Fruit fly (Drosophila melanogaster) whole organism, embryonic: ENCODE data around the gene Atox1.

Experiments used
- Adf1 ChIP-seq: fragments of 200-800 bp; sonication (Bioruptor generic); IDR thresholded peaks from 2 replicates; pipeline ENCODE4 v1.3.6; 2022; ENCODE audit warnings: missing biosample characterization, missing genetic modification characterization
- BEAF-32 ChIP-seq: fragments of 200-800 bp; sonication (Bioruptor generic); optimal IDR thresholded peaks from 3 replicates; lab custom pipeline; 2017; ENCODE audit warnings: missing biosample characterization, missing genetic modification characterization, mild to moderate bottlenecking, moderate library complexity, missing genetic modification reagents
- CG10209 ChIP-seq: fragments of 200-800 bp; sonication (Bioruptor generic); optimal IDR thresholded peaks from 3 replicates; lab custom pipeline; 2017; ENCODE audit warnings: missing biosample characterization, mild to moderate bottlenecking, missing genetic modification characterization, missing genetic modification reagents
- CG11560 ChIP-seq: fragments of 200-800 bp; sonication (Bioruptor generic); IDR thresholded peaks from 3 replicates; pipeline ENCODE4 v1.3.6; 2022; ENCODE audit warnings: missing biosample characterization, missing genetic modification characterization
- CG14710 ChIP-seq: fragments of 200-800 bp; sonication (Bioruptor generic); optimal IDR thresholded peaks from 3 replicates; lab custom pipeline; 2019; ENCODE audit warnings: missing biosample characterization, mild to moderate bottlenecking, missing genetic modification characterization, moderate library complexity
- CG15601 ChIP-seq: fragments of 200-800 bp; sonication (Bioruptor generic); optimal IDR thresholded peaks from 3 replicates; lab custom pipeline; 2019; ENCODE audit warnings: missing biosample characterization, mild to moderate bottlenecking, missing genetic modification characterization, moderate library complexity
- CG17361 ChIP-seq: fragments of 200-800 bp; sonication (Bioruptor generic); IDR thresholded peaks from 3 replicates; pipeline ENCODE4 v1.3.6; 2022; ENCODE audit warnings: missing biosample characterization, missing genetic modification characterization
- CG17385 ChIP-seq: fragments of 200-800 bp; sonication (Bioruptor generic); optimal IDR thresholded peaks from 3 replicates; lab custom pipeline; 2018; ENCODE audit warnings: missing biosample characterization, mild to moderate bottlenecking, missing genetic modification characterization
- CG2712 ChIP-seq: fragments of 200-800 bp; optimal IDR thresholded peaks from 3 replicates; lab custom pipeline; 2019; ENCODE audit warnings: missing biosample characterization, mild to moderate bottlenecking, missing genetic modification characterization, moderate library complexity
- CG30020 ChIP-seq: fragments of 200-800 bp; optimal IDR thresholded peaks from 2 replicates; lab custom pipeline; 2019; ENCODE audit warnings: missing biosample characterization, mild to moderate bottlenecking, missing genetic modification characterization, moderate library complexity
- CG30403 ChIP-seq: fragments of 200-800 bp; sonication (Bioruptor generic); optimal IDR thresholded peaks from 3 replicates; lab custom pipeline; 2016; ENCODE audit warnings: missing biosample characterization, missing genetic modification characterization
- CG43689 ChIP-seq: fragments of 200-800 bp; sonication (Bioruptor generic); IDR thresholded peaks from 2 replicates; pipeline ENCODE4 v1.3.6; 2022; ENCODE audit warnings: missing biosample characterization, missing genetic modification characterization
- CG4854 ChIP-seq: fragments of 200-800 bp; sonication (Bioruptor generic); optimal IDR thresholded peaks from 2 replicates; lab custom pipeline; 2016; ENCODE audit warnings: missing biosample characterization, missing genetic modification characterization, inconsistent platforms
- CG6654 ChIP-seq: fragments of 200-800 bp; sonication (Bioruptor generic); optimal IDR thresholded peaks from 2 replicates; lab custom pipeline; 2017; ENCODE audit warnings: missing biosample characterization, mild to moderate bottlenecking, missing genetic modification characterization
- CG6791 ChIP-seq: fragments of 200-800 bp; sonication (Bioruptor generic); IDR thresholded peaks from 3 replicates; pipeline ENCODE4 v1.3.6; 2022; ENCODE audit warnings: missing biosample characterization, missing genetic modification characterization; ENCODE audit not compliant: partially characterized antibody
- CG6813 ChIP-seq: fragments of 200-800 bp; sonication (Bioruptor generic); optimal IDR thresholded peaks from 2 replicates; lab custom pipeline; 2017; ENCODE audit warnings: missing biosample characterization, missing genetic modification characterization, mild to moderate bottlenecking, moderate library complexity, missing genetic modification reagents
- CG7987 ChIP-seq: fragments of 200-800 bp; sonication (Bioruptor generic); optimal IDR thresholded peaks from 2 replicates; lab custom pipeline; 2018; ENCODE audit warnings: missing biosample characterization, mild to moderate bottlenecking, missing genetic modification characterization, moderate library complexity
- CG8290 ChIP-seq, 3 experiments: fragments of 200-800 bp; sonication (Bioruptor generic); optimal IDR thresholded peaks; 2 replicates each; lab custom pipeline; 2016 to 2019; ENCODE audit warnings: missing biosample characterization in 3 of 3, missing genetic modification characterization in 3 of 3, mild to moderate bottlenecking in 2 of 3, moderate library complexity in 1 of 3
- D19A ChIP-seq: fragments of 200-800 bp; optimal IDR thresholded peaks from 3 replicates; lab custom pipeline; 2019; ENCODE audit warnings: missing biosample characterization, mild to moderate bottlenecking, missing genetic modification characterization, moderate library complexity
- Dek ChIP-seq: fragments of 200-800 bp; sonication (Bioruptor generic); optimal IDR thresholded peaks from 3 replicates; lab custom pipeline; 2019; ENCODE audit warnings: missing biosample characterization, mild to moderate bottlenecking, missing genetic modification characterization, moderate library complexity
- E2f1 ChIP-seq: fragments of 200-800 bp; sonication (Bioruptor generic); IDR thresholded peaks from 2 replicates; pipeline ENCODE4 v1.3.6; 2022; ENCODE audit warnings: missing biosample characterization, missing genetic modification characterization
- Ets97D ChIP-seq: fragments of 200-800 bp; sonication (Bioruptor generic); optimal IDR thresholded peaks from 3 replicates; lab custom pipeline; 2016; ENCODE audit warnings: missing biosample characterization, missing genetic modification characterization
- Fer1 ChIP-seq: fragments of 200-800 bp; sonication (Bioruptor generic); optimal IDR thresholded peaks from 2 replicates; lab custom pipeline; 2017; ENCODE audit warnings: missing biosample characterization, mild to moderate bottlenecking, missing genetic modification characterization
- Fer3 ChIP-seq: fragments of 200-800 bp; sonication (Bioruptor generic); optimal IDR thresholded peaks from 2 replicates; lab custom pipeline; 2018; ENCODE audit warnings: missing biosample characterization, mild to moderate bottlenecking, missing genetic modification characterization, moderate library complexity
- Gug ChIP-seq: fragments of 200-800 bp; sonication (Bioruptor generic); IDR thresholded peaks from 4 replicates; pipeline ENCODE4 v1.3.6; 2022; ENCODE audit warnings: missing biosample characterization, missing genetic modification characterization
- MTF-1 ChIP-seq: fragments of 200-800 bp; sonication (Bioruptor generic); optimal IDR thresholded peaks from 2 replicates; lab custom pipeline; 2018; ENCODE audit warnings: missing biosample characterization, mild to moderate bottlenecking, missing genetic modification characterization, borderline replicate concordance
- Neu2 ChIP-seq: fragments of 200-800 bp; sonication (Bioruptor generic); optimal IDR thresholded peaks from 3 replicates; lab custom pipeline; 2016; ENCODE audit warnings: missing biosample characterization, missing genetic modification characterization, borderline replicate concordance
- crc ChIP-seq: fragments of 200-800 bp; sonication (Bioruptor generic); optimal IDR thresholded peaks from 2 replicates; lab custom pipeline; 2016; ENCODE audit warnings: missing biosample characterization, missing genetic modification characterization
- da ChIP-seq: fragments of 200-800 bp; sonication (Bioruptor generic); optimal IDR thresholded peaks from 2 replicates; lab custom pipeline; 2016; ENCODE audit warnings: missing biosample characterization, missing genetic modification characterization
- dm ChIP-seq: fragments of 200-800 bp; sonication (Bioruptor generic); optimal IDR thresholded peaks from 3 replicates; lab custom pipeline; 2016; ENCODE audit warnings: missing biosample characterization, missing genetic modification characterization
- fd96Cb ChIP-seq: fragments of 200-800 bp; sonication (Bioruptor generic); optimal IDR thresholded peaks from 2 replicates; lab custom pipeline; 2018; ENCODE audit warnings: missing biosample characterization, mild to moderate bottlenecking, missing genetic modification characterization, moderate library complexity
- gro ChIP-seq: fragments of 200-800 bp; sonication (Bioruptor generic); optimal IDR thresholded peaks from 2 replicates; lab custom pipeline; 2016; ENCODE audit warnings: missing biosample characterization, missing genetic modification characterization
- ind ChIP-seq: fragments of 200-800 bp; sonication (Bioruptor generic); optimal IDR thresholded peaks from 3 replicates; lab custom pipeline; 2016; ENCODE audit warnings: missing biosample characterization, missing genetic modification characterization
- insv ChIP-seq, 2 experiments: fragments of 200-800 bp; sonication (Bioruptor generic); optimal IDR thresholded peaks; 3 replicates each; lab custom pipeline; 2016 to 2018; ENCODE audit warnings: missing biosample characterization in 2 of 2, missing genetic modification characterization in 2 of 2
- jumu ChIP-seq: fragments of 200-800 bp; sonication (Bioruptor generic); optimal IDR thresholded peaks from 3 replicates; lab custom pipeline; 2016; ENCODE audit warnings: missing biosample characterization, missing genetic modification characterization
- kni ChIP-seq: fragments of 200-800 bp; sonication (Bioruptor generic); optimal IDR thresholded peaks from 3 replicates; lab custom pipeline; 2017; ENCODE audit warnings: mild to moderate bottlenecking, missing biosample characterization, missing genetic modification reagents, missing genetic modification characterization
- knrl ChIP-seq: fragments of 200-800 bp; sonication (Bioruptor generic); IDR thresholded peaks from 3 replicates; pipeline ENCODE4 v1.3.6; 2022; ENCODE audit warnings: missing biosample characterization, missing genetic modification characterization; ENCODE audit not compliant: partially characterized antibody
- pho ChIP-seq: fragments of 200-800 bp; sonication (Bioruptor generic); optimal IDR thresholded peaks from 2 replicates; lab custom pipeline; 2016; ENCODE audit warnings: missing biosample characterization, missing genetic modification characterization
- salm ChIP-seq: fragments of 200-800 bp; sonication (Bioruptor generic); optimal IDR thresholded peaks from 2 replicates; lab custom pipeline; 2018; ENCODE audit warnings: missing biosample characterization, mild to moderate bottlenecking, missing genetic modification characterization
- trem ChIP-seq: fragments of 200-800 bp; optimal IDR thresholded peaks from 3 replicates; lab custom pipeline; 2019; ENCODE audit warnings: missing biosample characterization, mild to moderate bottlenecking, missing genetic modification characterization, moderate library complexity
- vvl ChIP-seq: fragments of 200-800 bp; sonication (Bioruptor generic); IDR thresholded peaks from 2 replicates; pipeline ENCODE4 v1.3.6; 2022; ENCODE audit warnings: missing biosample characterization, missing genetic modification characterization
- zfh1 ChIP-seq: fragments of 200-800 bp; sonication (Bioruptor generic); IDR thresholded peaks from 3 replicates; pipeline ENCODE4 v1.3.6; 2022; ENCODE audit warnings: missing biosample characterization, missing genetic modification characterization

The Atox1 gene

dm6 chr3L:21640815-21641214, at the start of gene Atox1 (continued):
- TF ChIP-seq CG6791 (GFP tag; lab: Robert Waterston, UW) (0 out of 3 replicates have a peak, but pooled peaks have one; percentile 39), D19A (tag; lab: Kevin White, UChicago) (peak; percentile 7), BEAF-32 (GFP tag; lab: Kevin White, UChicago) (peak; percentile 45), Fer3 (tag; lab: Kevin White, UChicago) (peak; percentile 21), pho (GFP tag; lab: Kevin White, UChicago) (peak; percentile 67), CG7987 (peak; percentile 72), vvl (0 out of 2 replicates have a peak, but pooled peaks have one; percentile 52), Fer1 (peak; percentile 65), ind (GFP tag; lab: Kevin White, UChicago) (no peak), CG2712 (tag; lab: Kevin White, UChicago) (peak; percentile 42), MTF-1 (GFP tag; lab: Kevin White, UChicago) (no peak), CG30403 (GFP tag; lab: Kevin White, UChicago) (peak; percentile 5), CG17385 (GFP tag; lab: Kevin White, UChicago) (no peak), CG11560 (tag; lab: Robert Waterston, UW) (peak; percentile 54; the same call in 2 of the 3 replicates), CG6654 (no peak), CG4854 (peak; percentile 19), CG43689 (GFP tag; lab: Robert Waterston, UW) (no peak), dm (GFP tag; lab: Kevin White, UChicago) (peak; percentile 35), da (GFP tag; lab: Kevin White, UChicago) (peak; percentile 21), fd96Cb (tag; lab: Kevin White, UChicago) (no peak), gro (GFP tag; lab: Kevin White, UChicago) (peak; percentile 6), Neu2 (GFP tag; lab: Kevin White, UChicago) (no peak), trem (tag; lab: Kevin White, UChicago) (peak; percentile 60), CG17361 (GFP tag; lab: Robert Waterston, UW) (peak; percentile 49; the same call in 1 of the 3 replicates), zfh1 (GFP tag; lab: Robert Waterston, UW) (0 out of 3 replicates have a peak, but pooled peaks have one; percentile 41), CG14710 (peak; percentile 65), Gug (GFP tag; lab: Robert Waterston, UW) (peak; percentile 31; the same call in 1 of the 4 replicates), knrl (GFP tag; lab: Robert Waterston, UW) (peak; percentile 48; the same call in 1 of the 3 replicates), CG10209 (GFP tag; lab: Kevin White, UChicago) (peak; percentile 27), Adf1 (GFP tag; lab: Robert Waterston, UW) (0 out of 2 replicates have a peak, but pooled peaks have one; percentile 24), CG8290 (GFP tag; optimal IDR thresholded peaks at IDR 0.05; lab: Kevin White, UChicago) (peak; percentile 27), CG8290 (tag; optimal IDR thresholded peaks at IDR 0.05; lab: Kevin White, UChicago) (peak in 1 of 2 experiments; percentile 86), crc (no peak), salm (tag; lab: Kevin White, UChicago) (peak; percentile 0), CG30020 (tag; lab: Kevin White, UChicago) (peak; percentile 11), E2f1 (GFP tag; lab: Robert Waterston, UW) (peak; percentile 43; the same call in 1 of the 2 replicates), insv (GFP tag; optimal IDR thresholded peaks at IDR 0.05; lab: Kevin White, UChicago) (peak in 1 of 2 experiments; percentile 52), kni (peak; percentile 8), jumu (GFP tag; lab: Kevin White, UChicago) (peak; percentile 24), Ets97D (GFP tag; lab: Kevin White, UChicago) (peak; percentile 96), CG15601 (peak; percentile 70), CG6813 (no peak), Dek (tag; lab: Kevin White, UChicago) (peak; percentile 52)
